Worm (Caenorhabditis elegans) whole organism, L2 larva: ENCODE measurements around the gene pir-2.

ENCODE experiments used
- C34F6.9 ChIP-seq: fragments of 150-350 bp; optimal IDR thresholded peaks from 2 replicates; lab custom pipeline; 2014; ENCODE audit warnings: missing biosample characterization, missing genetic modification characterization
- F13H6.1 ChIP-seq: sonication (generic microtip); optimal IDR thresholded peaks from 2 replicates; lab custom pipeline; 2016; ENCODE audit warnings: missing genetic modification characterization, missing compliant biosample characterization
- R02D3.7 ChIP-seq: fragments of 150-350 bp; optimal IDR thresholded peaks from 2 replicates; lab custom pipeline; 2014; ENCODE audit warnings: missing biosample characterization, missing genetic modification characterization
- Y55F3AM.14 ChIP-seq: fragments of 200-800 bp; sonication (Bioruptor generic); optimal IDR thresholded peaks from 2 replicates; lab custom pipeline; 2018; ENCODE audit warnings: mild to moderate bottlenecking, missing genetic modification characterization, missing compliant biosample characterization
- ZK546.5 ChIP-seq: sonication (generic microtip); optimal IDR thresholded peaks from 2 replicates; lab custom pipeline; 2017; ENCODE audit warnings: missing biosample characterization, missing genetic modification characterization
- alr-1 ChIP-seq: fragments of 150-350 bp; optimal IDR thresholded peaks from 2 replicates; lab custom pipeline; 2014; ENCODE audit warnings: missing biosample characterization, missing genetic modification characterization
- aly-2 ChIP-seq: fragments of 150-350 bp; optimal IDR thresholded peaks from 2 replicates; lab custom pipeline; 2014; ENCODE audit warnings: missing biosample characterization, missing genetic modification characterization
- ama-1 ChIP-seq: fragments of 150-350 bp; optimal IDR thresholded peaks from 2 replicates; lab custom pipeline; 2018; ENCODE audit warnings: inconsistent platforms
- blmp-1 ChIP-seq: sonication (generic microtip); optimal IDR thresholded peaks from 2 replicates; lab custom pipeline; 2017; ENCODE audit warnings: missing genetic modification characterization, mild to moderate bottlenecking, missing compliant biosample characterization, antibody characterized with exemption, moderate library complexity; ENCODE audit not compliant: insufficient read depth
- crh-2 ChIP-seq: sonication (generic microtip); optimal IDR thresholded peaks from 2 replicates; lab custom pipeline; 2017; ENCODE audit warnings: missing biosample characterization, missing genetic modification characterization
- dmd-4 ChIP-seq: sonication (generic microtip); optimal IDR thresholded peaks from 2 replicates; lab custom pipeline; 2017; ENCODE audit warnings: missing biosample characterization, missing genetic modification characterization
- egl-27 ChIP-seq: sonication (generic microtip); optimal IDR thresholded peaks from 3 replicates; lab custom pipeline; 2017; ENCODE audit warnings: missing biosample characterization, missing genetic modification reagents, missing genetic modification characterization
- elt-1 ChIP-seq: fragments of 150-350 bp; optimal IDR thresholded peaks from 2 replicates; lab custom pipeline; 2014; ENCODE audit warnings: missing biosample characterization, missing genetic modification characterization
- elt-3 ChIP-seq: sonication (generic microtip); optimal IDR thresholded peaks from 2 replicates; lab custom pipeline; 2017; ENCODE audit warnings: missing biosample characterization, missing genetic modification characterization
- fos-1 ChIP-seq: fragments of 150-350 bp; optimal IDR thresholded peaks from 2 replicates; lab custom pipeline; 2014; ENCODE audit warnings: missing biosample characterization, missing genetic modification characterization
- gmeb-1 ChIP-seq: fragments of 150-350 bp; optimal IDR thresholded peaks from 2 replicates; lab custom pipeline; 2014; ENCODE audit warnings: missing biosample characterization, missing genetic modification characterization
- lin-11 ChIP-seq: fragments of 150-350 bp; sonication (generic microtip); optimal IDR thresholded peaks from 2 replicates; lab custom pipeline; 2014; ENCODE audit warnings: missing biosample characterization, missing genetic modification characterization, inconsistent platforms, mixed read lengths
- lsy-2 ChIP-seq, 2 experiments: fragments of 150-350 bp in 1 of 2; sonication (generic microtip) in 1 of 2; optimal IDR thresholded peaks; 2 replicates each; lab custom pipeline; 2014 to 2017; ENCODE audit warnings: missing biosample characterization in 2 of 2, missing genetic modification characterization in 2 of 2
- mab-5 ChIP-seq: fragments of 150-350 bp; optimal IDR thresholded peaks from 2 replicates; lab custom pipeline; 2014; ENCODE audit warnings: missing biosample characterization, missing genetic modification characterization
- mbf-1 ChIP-seq: sonication (generic microtip); optimal IDR thresholded peaks from 2 replicates; lab custom pipeline; 2017; ENCODE audit warnings: missing biosample characterization, missing genetic modification characterization
- mdl-1 ChIP-seq, 2 experiments: fragments of 150-350 bp in 1 of 2; sonication (generic microtip) in 1 of 2; optimal IDR thresholded peaks; 2 replicates each; lab custom pipeline; 2017; ENCODE audit warnings: missing biosample characterization in 2 of 2, missing genetic modification characterization in 2 of 2
- nhr-12 ChIP-seq: fragments of 150-350 bp; optimal IDR thresholded peaks from 2 replicates; lab custom pipeline; 2014; ENCODE audit warnings: missing biosample characterization, missing genetic modification characterization
- nhr-129 ChIP-seq: fragments of 150-350 bp; optimal IDR thresholded peaks from 2 replicates; lab custom pipeline; 2014; ENCODE audit warnings: missing biosample characterization, missing genetic modification characterization
- nhr-21 ChIP-seq: fragments of 150-350 bp; optimal IDR thresholded peaks from 2 replicates; lab custom pipeline; 2014; ENCODE audit warnings: missing biosample characterization, missing genetic modification characterization
- nhr-237 ChIP-seq: fragments of 150-350 bp; optimal IDR thresholded peaks from 2 replicates; lab custom pipeline; 2014; ENCODE audit warnings: missing biosample characterization, missing genetic modification characterization
- nhr-25 ChIP-seq: fragments of 150-350 bp; sonication (generic microtip); optimal IDR thresholded peaks from 3 replicates; lab custom pipeline; 2014; ENCODE audit warnings: missing biosample characterization, missing genetic modification characterization
- nhr-6 ChIP-seq: fragments of 150-350 bp; optimal IDR thresholded peaks from 2 replicates; lab custom pipeline; 2014; ENCODE audit warnings: missing biosample characterization, missing genetic modification characterization
- nhr-77 ChIP-seq: fragments of 150-350 bp; optimal IDR thresholded peaks from 2 replicates; lab custom pipeline; 2014; ENCODE audit warnings: missing biosample characterization, missing genetic modification characterization
- peb-1 ChIP-seq: fragments of 150-350 bp; optimal IDR thresholded peaks from 2 replicates; lab custom pipeline; 2014; ENCODE audit warnings: missing biosample characterization, missing genetic modification characterization
- sem-4 ChIP-seq: fragments of 150-350 bp; optimal IDR thresholded peaks from 2 replicates; lab custom pipeline; 2014; ENCODE audit warnings: missing biosample characterization, missing genetic modification reagents, missing genetic modification characterization
- skn-1 ChIP-seq: sonication (generic microtip); optimal IDR thresholded peaks from 2 replicates; lab custom pipeline; 2017; ENCODE audit warnings: missing biosample characterization, missing genetic modification characterization
- sma-3 ChIP-seq: sonication (generic microtip); optimal IDR thresholded peaks from 2 replicates; lab custom pipeline; 2016; ENCODE audit warnings: missing genetic modification reagents, missing genetic modification characterization, missing compliant biosample characterization
- sma-9 ChIP-seq, 2 experiments: fragments of 150-350 bp in 1 of 2; sonication (generic microtip) in 1 of 2; optimal IDR thresholded peaks; 2 replicates each; lab custom pipeline; 2014 to 2016; ENCODE audit warnings: missing genetic modification characterization in 2 of 2, mild to moderate bottlenecking in 1 of 2, missing biosample characterization in 1 of 2, missing compliant biosample characterization in 1 of 2, missing genetic modification reagents in 1 of 2, moderate library complexity in 1 of 2
- snpc-4 ChIP-seq: fragments of 150-350 bp; optimal IDR thresholded peaks from 2 replicates; lab custom pipeline; 2014; ENCODE audit warnings: missing biosample characterization, missing genetic modification characterization
- unc-39 ChIP-seq: fragments of 150-350 bp; optimal IDR thresholded peaks from 2 replicates; lab custom pipeline; 2014; ENCODE audit warnings: missing biosample characterization, missing genetic modification characterization
- unc-55 ChIP-seq: fragments of 150-350 bp; sonication (generic microtip); optimal IDR thresholded peaks from 3 replicates; lab custom pipeline; 2014; ENCODE audit warnings: missing biosample characterization, missing genetic modification reagents, missing genetic modification characterization
- unc-62 ChIP-seq: fragments of 150-350 bp; optimal IDR thresholded peaks from 2 replicates; lab custom pipeline; 2014; ENCODE audit warnings: missing biosample characterization, missing genetic modification reagents, missing genetic modification characterization
- ztf-11 ChIP-seq: sonication (generic microtip); optimal IDR thresholded peaks from 2 replicates; lab custom pipeline; 2017; ENCODE audit warnings: missing biosample characterization, missing genetic modification characterization
- ztf-4 ChIP-seq: fragments of 150-350 bp; optimal IDR thresholded peaks from 2 replicates; lab custom pipeline; 2014; ENCODE audit warnings: missing biosample characterization, missing genetic modification characterization

The pir-2 gene

DNA sequence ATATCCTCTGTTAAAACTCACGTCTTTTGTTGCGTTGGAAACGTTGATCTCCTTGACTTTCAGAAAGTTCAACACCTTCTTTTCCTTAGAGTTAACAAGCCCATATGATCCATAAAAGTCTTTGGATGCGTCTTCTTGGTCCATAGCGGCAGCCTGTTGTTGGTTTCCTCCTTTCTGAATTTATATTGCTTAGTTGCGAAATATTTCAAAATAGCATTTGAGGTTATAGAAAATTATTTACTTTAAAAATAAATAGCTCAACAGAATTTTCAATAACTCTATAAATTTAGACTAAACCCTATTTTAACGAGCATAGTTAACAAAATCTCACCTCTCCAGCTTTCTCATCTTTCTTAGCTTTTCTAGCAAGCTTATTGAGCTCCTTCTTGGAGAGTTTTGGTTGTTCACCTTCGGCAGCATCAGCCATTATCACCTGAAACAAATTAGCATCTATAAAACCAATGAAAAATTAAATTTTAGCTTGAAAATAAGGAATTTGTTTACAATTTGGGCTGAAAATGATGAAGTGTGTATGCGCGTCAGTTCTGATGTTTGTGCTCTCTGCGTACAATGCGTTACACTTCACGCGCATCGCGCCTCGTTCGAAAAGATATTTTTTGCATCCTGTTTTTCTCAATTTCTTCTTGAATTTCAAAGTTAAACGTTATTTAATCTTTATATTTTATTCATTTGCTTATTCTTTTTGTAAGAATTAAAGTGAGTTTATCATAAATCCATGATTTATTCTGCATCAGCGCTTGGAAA, 47.5 kb upstream of the pir-2 start, which contains the start of the genes dars-1 and ctr-9:
TSS of gene dars-1 (minus strand) at position 433 of the 765 bp plus-strand sequence.
TSS of gene ctr-9 (plus strand) at position 614 of the 765 bp plus-strand sequence.
- TF ChIP-seq ztf-11 (tag; lab: Kevin White, UChicago) = no peak
- TF ChIP-seq C34F6.9 (tag; lab: Kevin White, UChicago) = peak; percentile 5
- TF ChIP-seq Y55F3AM.14 = no peak
- TF ChIP-seq ZK546.5 (tag; lab: Kevin White, UChicago) = no peak
- no peak for TF ChIP-seq dmd-4 (tag; lab: Kevin White, UChicago)
- no peak for TF ChIP-seq peb-1
- TF ChIP-seq unc-55 (GFP tag; lab: Kevin White, UChicago) = peak; percentile 18
- TF ChIP-seq sem-4 = no peak
- peak in 1 of 2 experiments; percentile 51 for TF ChIP-seq lsy-2 (tag; optimal IDR thresholded peaks at IDR 0.05; lab: Kevin White, UChicago)
- no peak for TF ChIP-seq nhr-12 (tag; lab: Kevin White, UChicago)
- no peak for TF ChIP-seq sma-9 (GFP tag; optimal IDR thresholded peaks at IDR 0.05; lab: Kevin White, UChicago)
- TF ChIP-seq sma-9 (tag; optimal IDR thresholded peaks at IDR 0.05; lab: Kevin White, UChicago) = no peak
- TF ChIP-seq crh-2 (tag; lab: Kevin White, UChicago) = no peak
- no peak for TF ChIP-seq lin-11 (tag; lab: Kevin White, UChicago)
- TF ChIP-seq nhr-129 (tag; lab: Kevin White, UChicago) = peak; percentile 66
- no peak for TF ChIP-seq ama-1
- TF ChIP-seq aly-2 (tag; lab: Kevin White, UChicago) = no peak
- TF ChIP-seq R02D3.7 (tag; lab: Kevin White, UChicago) = no peak
- TF ChIP-seq nhr-6 = no peak
- no peak for TF ChIP-seq sma-3 (GFP tag; lab: Kevin White, UChicago)
- TF ChIP-seq alr-1 (tag; lab: Kevin White, UChicago) = no peak
- no peak for TF ChIP-seq unc-62 (GFP tag; lab: Kevin White, UChicago)
- TF ChIP-seq, all 48 proteins: peak for 4

- TF ChIP-seq peb-1 = no peak
- TF ChIP-seq F13H6.1 (tag; lab: Kevin White, UChicago) = no peak
- no peak for TF ChIP-seq mbf-1
- TF ChIP-seq skn-1 (tag; lab: Kevin White, UChicago) = no peak
- no peak for TF ChIP-seq gmeb-1 (tag; lab: Kevin White, UChicago)
- TF ChIP-seq unc-62 (GFP tag; lab: Kevin White, UChicago) = no peak
- no peak for TF ChIP-seq mab-5 (tag; lab: Kevin White, UChicago)
- TF ChIP-seq snpc-4 (tag; lab: Kevin White, UChicago) = no peak
- TF ChIP-seq blmp-1 (tag; lab: Kevin White, UChicago) = no peak
- TF ChIP-seq, all 48 proteins: peak for 0
These were observed 46.4 kb upstream of the pir-2 start for ce11 chrIII:9489798-9490197.

ce11 chrIII:9488431-9488830, 45.0 kb upstream of the pir-2 start, which contains the start of gene nlp-36:
Gene nlp-36 (plus strand): TSS chrIII:9488731.
- TF ChIP-seq lsy-2 (tag; optimal IDR thresholded peaks at IDR 0.05; lab: Kevin White, UChicago) = peak in 1 of 2 experiments; percentile 2
- TF ChIP-seq ztf-4 (tag; lab: Kevin White, UChicago) = no peak

ce11 chrIII:9488027-9488426, 44.6 kb upstream of the pir-2 start:
- TF ChIP-seq mab-5 (tag; lab: Kevin White, UChicago) = no peak
- no peak for TF ChIP-seq ztf-11 (tag; lab: Kevin White, UChicago)
- no peak for TF ChIP-seq elt-1
- TF ChIP-seq skn-1 (tag; lab: Kevin White, UChicago) = no peak
- TF ChIP-seq sem-4 = no peak
- no peak for TF ChIP-seq nhr-25 (tag; lab: Kevin White, UChicago)
- no peak for TF ChIP-seq nhr-237 (tag; lab: Kevin White, UChicago)
- TF ChIP-seq mdl-1 (tag; optimal IDR thresholded peaks at IDR 0.05; lab: Kevin White, UChicago) = no peak
- no peak for TF ChIP-seq fos-1 (tag; lab: Kevin White, UChicago)
- no peak for TF ChIP-seq nhr-129 (tag; lab: Kevin White, UChicago)
- no peak for TF ChIP-seq egl-27 (tag; lab: Kevin White, UChicago)
- no peak for TF ChIP-seq elt-3 (tag; lab: Kevin White, UChicago)
- no peak for TF ChIP-seq lin-11 (tag; lab: Kevin White, UChicago)
- no peak for TF ChIP-seq nhr-77 (tag; lab: Kevin White, UChicago)
- no peak for TF ChIP-seq gmeb-1 (tag; lab: Kevin White, UChicago)
- TF ChIP-seq nhr-21 = no peak
- TF ChIP-seq unc-39 (tag; lab: Kevin White, UChicago) = no peak
- no peak for TF ChIP-seq ZK546.5 (tag; lab: Kevin White, UChicago)
- TF ChIP-seq nhr-6 = no peak
